Fruit fly (Drosophila melanogaster) S2 (cell line): ENCODE measurements around the gene CG11695.

ENCODE experiments used
- CG8478 ChIP-seq: fragments of >200 bp; optimal IDR thresholded peaks from 2 replicates; lab custom pipeline; 2018
- CTCF ChIP-seq, 2 experiments: fragments of >200 bp; optimal IDR thresholded peaks; 2 replicates each; lab custom pipeline; 2018

dm6 chrX:11615652-11616495, 39.2 kb downstream of the CG11695 start, which contains the start of the genes RPA3 and Met:
- no peak for TF ChIP-seq CTCF (optimal IDR thresholded peaks at IDR 0.05; lab: Kevin White, UChicago)
- no peak for TF ChIP-seq CG8478 (lab: Kevin White, UChicago)
